Worm (Caenorhabditis elegans) whole organism, early embryonic: ENCODE measurements around the gene F13A7.12.

ENCODE experiments used
- B0310.2 ChIP-seq: sonication (generic microtip); optimal IDR thresholded peaks from 2 replicates; lab custom pipeline; 2016; ENCODE audit warnings: mild to moderate bottlenecking, missing genetic modification characterization, missing compliant biosample characterization
- F13C5.2 ChIP-seq: sonication (generic microtip); optimal IDR thresholded peaks from 2 replicates; lab custom pipeline; 2017; ENCODE audit warnings: mild to moderate bottlenecking, missing genetic modification characterization, inconsistent platforms, missing compliant biosample characterization
- aly-1 ChIP-seq: sonication (generic microtip); optimal IDR thresholded peaks from 2 replicates; lab custom pipeline; 2016; ENCODE audit warnings: missing genetic modification characterization, missing compliant biosample characterization
- ama-1 ChIP-seq: fragments of 150-350 bp; optimal IDR thresholded peaks from 2 replicates; lab custom pipeline; 2014
- ceh-13 ChIP-seq: fragments of 200-800 bp; sonication (Bioruptor generic); optimal IDR thresholded peaks from 2 replicates; lab custom pipeline; 2018; ENCODE audit warnings: mild to moderate bottlenecking, missing genetic modification characterization, missing compliant biosample characterization
- ceh-36 ChIP-seq: sonication (generic microtip); optimal IDR thresholded peaks from 2 replicates; lab custom pipeline; 2016; ENCODE audit warnings: missing genetic modification characterization, inconsistent platforms, missing compliant biosample characterization
- ets-7 ChIP-seq: sonication (generic microtip); optimal IDR thresholded peaks from 2 replicates; lab custom pipeline; 2016; ENCODE audit warnings: missing genotype, missing genetic modification characterization, missing compliant biosample characterization
- flt-1 ChIP-seq: fragments of 200-800 bp; sonication (Bioruptor generic); IDR thresholded peaks from 2 replicates; pipeline ENCODE4 v1.3.6; 2022; ENCODE audit warnings: missing genetic modification characterization, missing compliant biosample characterization
- hmbx-1 ChIP-seq: sonication (generic microtip); optimal IDR thresholded peaks from 2 replicates; lab custom pipeline; 2016; ENCODE audit warnings: mild to moderate bottlenecking, missing genetic modification characterization, missing compliant biosample characterization
- hmg-4 ChIP-seq: fragments of 200-800 bp; sonication (Bioruptor generic); optimal IDR thresholded peaks from 2 replicates; lab custom pipeline; 2018; ENCODE audit warnings: mild to moderate bottlenecking, missing genetic modification characterization, missing compliant biosample characterization
- hnd-1 ChIP-seq: sonication (generic microtip); optimal IDR thresholded peaks from 2 replicates; lab custom pipeline; 2016; ENCODE audit warnings: missing genetic modification characterization, missing compliant biosample characterization
- pes-1 ChIP-seq: fragments of 200-800 bp; sonication (Bioruptor generic); IDR thresholded peaks from 2 replicates; pipeline ENCODE4 v1.3.6; 2022; ENCODE audit warnings: missing genetic modification reagents, missing genetic modification characterization, missing compliant biosample characterization
- scrt-1 ChIP-seq: fragments of 200-800 bp; sonication (Bioruptor generic); IDR thresholded peaks from 2 replicates; pipeline ENCODE4 v1.3.6; 2022; ENCODE audit warnings: missing genetic modification characterization, missing compliant biosample characterization
- sea-1 ChIP-seq: fragments of 200-800 bp; sonication (Bioruptor generic); conservative IDR thresholded peaks from 2 replicates; pipeline ENCODE4 v1.3.6; 2022; ENCODE audit warnings: missing genetic modification characterization, missing compliant biosample characterization
- tbx-11 ChIP-seq: fragments of 200-800 bp; sonication (Bioruptor generic); IDR thresholded peaks from 2 replicates; pipeline ENCODE4 v1.3.6; 2022; ENCODE audit warnings: missing genetic modification characterization, missing compliant biosample characterization
- tbx-37 ChIP-seq: fragments of 200-800 bp; sonication (Bioruptor generic); conservative IDR thresholded peaks from 2 replicates; pipeline ENCODE4 v1.3.6; 2022; ENCODE audit warnings: missing genetic modification reagents, missing genetic modification characterization, missing compliant biosample characterization
- tra-4 ChIP-seq: sonication (generic microtip); optimal IDR thresholded peaks from 2 replicates; lab custom pipeline; 2017; ENCODE audit warnings: missing genetic modification characterization, missing compliant biosample characterization

F13A7.12 gene

ce11 chrV:16407663-16408062 lies 11.8 kb downstream of the F13A7.12 start, which contains the start of gene F26D2.3:
Gene F26D2.3 (plus strand): TSS chrV:16407963.
- TF ChIP-seq aly-1 (tag; lab: Kevin White, UChicago) (no peak), hmg-4 (GFP tag; lab: Kevin White, UChicago) (no peak), pes-1 (GFP tag; lab: Robert Waterston, UW) (no peak), ceh-36 (no peak), flt-1 (GFP tag; lab: Robert Waterston, UW) (no peak), F13C5.2 (tag; lab: Kevin White, UChicago) (no peak), tbx-37 (no peak), scrt-1 (GFP tag; lab: Robert Waterston, UW) (no peak)

- TF ChIP-seq aly-1 (tag; lab: Kevin White, UChicago) (no peak), ama-1 (lab: Kevin White, UChicago) (no peak), B0310.2 (no peak), pes-1 (GFP tag; lab: Robert Waterston, UW) (no peak), tbx-11 (GFP tag; lab: Robert Waterston, UW) (no peak), ceh-36 (no peak), hmg-4 (GFP tag; lab: Kevin White, UChicago) (no peak), hnd-1 (tag; lab: Kevin White, UChicago) (no peak), ets-7 (tag; lab: Kevin White, UChicago) (no peak), sea-1 (no peak)
Observed at ce11 chrV:16410521-16410920, 14.7 kb downstream of the F13A7.12 start, which contains the start of gene srh-145. Gene srh-145 (plus strand): TSS chrV:16410713.

ce11 chrV:16417014-16417413 lies 21.2 kb downstream of the F13A7.12 start, which contains the start of gene str-55:
Gene str-55 (minus strand): TSS chrV:16417114.
- no peak for TF ChIP-seq ceh-13 (GFP tag; lab: Kevin White, UChicago)
- TF ChIP-seq tbx-11 (GFP tag; lab: Robert Waterston, UW) = no peak
- TF ChIP-seq tbx-37 = no peak
- no peak for TF ChIP-seq sea-1
- no peak for TF ChIP-seq aly-1 (tag; lab: Kevin White, UChicago)
- no peak for TF ChIP-seq ama-1 (lab: Kevin White, UChicago)
- TF ChIP-seq flt-1 (GFP tag; lab: Robert Waterston, UW) = no peak
- TF ChIP-seq ets-7 (tag; lab: Kevin White, UChicago) = no peak
- no peak for TF ChIP-seq F13C5.2 (tag; lab: Kevin White, UChicago)
- TF ChIP-seq hmg-4 (GFP tag; lab: Kevin White, UChicago) = no peak
- TF ChIP-seq hmbx-1 = no peak
- no peak for TF ChIP-seq scrt-1 (GFP tag; lab: Robert Waterston, UW)
- TF ChIP-seq hnd-1 (tag; lab: Kevin White, UChicago) = no peak
- TF ChIP-seq B0310.2 = no peak
- no peak for TF ChIP-seq pes-1 (GFP tag; lab: Robert Waterston, UW)
- TF ChIP-seq tra-4 (tag; lab: Kevin White, UChicago) = no peak
- TF ChIP-seq ceh-36 = no peak

ce11 chrV:16419769-16420168 lies 23.9 kb downstream of the F13A7.12 start, which contains the start of gene F26D2.16:
Gene F26D2.16 (minus strand): TSS chrV:16419869.
- TF ChIP-seq hmbx-1 (no peak), ama-1 (lab: Kevin White, UChicago) (no peak)

- no peak for TF ChIP-seq F13C5.2 (tag; lab: Kevin White, UChicago)
- TF ChIP-seq sea-1 = no peak
- TF ChIP-seq aly-1 (tag; lab: Kevin White, UChicago) = no peak
- TF ChIP-seq hmbx-1 = no peak
- TF ChIP-seq tbx-37 = no peak
- no peak for TF ChIP-seq pes-1 (GFP tag; lab: Robert Waterston, UW)
- no peak for TF ChIP-seq B0310.2
- no peak for TF ChIP-seq tbx-11 (GFP tag; lab: Robert Waterston, UW)
- TF ChIP-seq ceh-36 = no peak
- TF ChIP-seq ama-1 (lab: Kevin White, UChicago) = no peak
- TF ChIP-seq tra-4 (tag; lab: Kevin White, UChicago) = no peak
- TF ChIP-seq scrt-1 (GFP tag; lab: Robert Waterston, UW) = no peak
- no peak for TF ChIP-seq hnd-1 (tag; lab: Kevin White, UChicago)
- no peak for TF ChIP-seq ceh-13 (GFP tag; lab: Kevin White, UChicago)
- TF ChIP-seq hmg-4 (GFP tag; lab: Kevin White, UChicago) = no peak
- TF ChIP-seq flt-1 (GFP tag; lab: Robert Waterston, UW) = no peak
- no peak for TF ChIP-seq ets-7 (tag; lab: Kevin White, UChicago)
Observed at ce11 chrV:16420696-16421095, 24.9 kb downstream of the F13A7.12 start, which contains the start of gene srw-48. Gene srw-48 (plus strand): TSS chrV:16420996.

ce11 chrV:16424428-16424827 lies 28.6 kb downstream of the F13A7.12 start, which contains the start of gene srw-29:
Gene srw-29 (minus strand): TSS chrV:16424528.
- TF ChIP-seq tra-4 (tag; lab: Kevin White, UChicago) = no peak
- TF ChIP-seq scrt-1 (GFP tag; lab: Robert Waterston, UW) = no peak
- no peak for TF ChIP-seq hnd-1 (tag; lab: Kevin White, UChicago)
- TF ChIP-seq ama-1 (lab: Kevin White, UChicago) = no peak
- no peak for TF ChIP-seq hmbx-1
- TF ChIP-seq F13C5.2 (tag; lab: Kevin White, UChicago) = no peak
- TF ChIP-seq tbx-11 (GFP tag; lab: Robert Waterston, UW) = no peak
- no peak for TF ChIP-seq sea-1
- no peak for TF ChIP-seq ceh-36
- TF ChIP-seq ets-7 (tag; lab: Kevin White, UChicago) = no peak
- no peak for TF ChIP-seq hmg-4 (GFP tag; lab: Kevin White, UChicago)
- TF ChIP-seq ceh-13 (GFP tag; lab: Kevin White, UChicago) = no peak
- TF ChIP-seq flt-1 (GFP tag; lab: Robert Waterston, UW) = no peak
- no peak for TF ChIP-seq tbx-37
- no peak for TF ChIP-seq pes-1 (GFP tag; lab: Robert Waterston, UW)
- no peak for TF ChIP-seq B0310.2

ce11 chrV:16429503-16429902 lies 33.7 kb downstream of the F13A7.12 start, which contains the start of gene F26D2.10:
Gene F26D2.10 (minus strand): TSS chrV:16429603.
- no peak for TF ChIP-seq ceh-36
- TF ChIP-seq hmg-4 (GFP tag; lab: Kevin White, UChicago) = no peak
- TF ChIP-seq sea-1 = no peak
- TF ChIP-seq ets-7 (tag; lab: Kevin White, UChicago) = no peak
- TF ChIP-seq hnd-1 (tag; lab: Kevin White, UChicago) = no peak
- TF ChIP-seq tra-4 (tag; lab: Kevin White, UChicago) = no peak
- no peak for TF ChIP-seq pes-1 (GFP tag; lab: Robert Waterston, UW)
- no peak for TF ChIP-seq flt-1 (GFP tag; lab: Robert Waterston, UW)
